Worm (Caenorhabditis elegans) whole organism, early embryonic: ENCODE data around the gene clc-22.

Experiments used
- B0310.2 ChIP-seq: sonication (generic microtip); optimal IDR thresholded peaks from 2 replicates; lab custom pipeline; 2016; ENCODE audit warnings: mild to moderate bottlenecking, missing genetic modification characterization, missing compliant biosample characterization
- F13C5.2 ChIP-seq: sonication (generic microtip); optimal IDR thresholded peaks from 2 replicates; lab custom pipeline; 2017; ENCODE audit warnings: mild to moderate bottlenecking, missing genetic modification characterization, inconsistent platforms, missing compliant biosample characterization
- aly-1 ChIP-seq: sonication (generic microtip); optimal IDR thresholded peaks from 2 replicates; lab custom pipeline; 2016; ENCODE audit warnings: missing genetic modification characterization, missing compliant biosample characterization
- ama-1 ChIP-seq: fragments of 150-350 bp; optimal IDR thresholded peaks from 2 replicates; lab custom pipeline; 2014
- ceh-13 ChIP-seq: fragments of 200-800 bp; sonication (Bioruptor generic); optimal IDR thresholded peaks from 2 replicates; lab custom pipeline; 2018; ENCODE audit warnings: mild to moderate bottlenecking, missing genetic modification characterization, missing compliant biosample characterization
- ceh-36 ChIP-seq: sonication (generic microtip); optimal IDR thresholded peaks from 2 replicates; lab custom pipeline; 2016; ENCODE audit warnings: missing genetic modification characterization, inconsistent platforms, missing compliant biosample characterization
- ets-7 ChIP-seq: sonication (generic microtip); optimal IDR thresholded peaks from 2 replicates; lab custom pipeline; 2016; ENCODE audit warnings: missing genotype, missing genetic modification characterization, missing compliant biosample characterization
- flt-1 ChIP-seq: fragments of 200-800 bp; sonication (Bioruptor generic); IDR thresholded peaks from 2 replicates; pipeline ENCODE4 v1.3.6; 2022; ENCODE audit warnings: missing genetic modification characterization, missing compliant biosample characterization
- hmbx-1 ChIP-seq: sonication (generic microtip); optimal IDR thresholded peaks from 2 replicates; lab custom pipeline; 2016; ENCODE audit warnings: mild to moderate bottlenecking, missing genetic modification characterization, missing compliant biosample characterization
- hmg-4 ChIP-seq: fragments of 200-800 bp; sonication (Bioruptor generic); optimal IDR thresholded peaks from 2 replicates; lab custom pipeline; 2018; ENCODE audit warnings: mild to moderate bottlenecking, missing genetic modification characterization, missing compliant biosample characterization
- hnd-1 ChIP-seq: sonication (generic microtip); optimal IDR thresholded peaks from 2 replicates; lab custom pipeline; 2016; ENCODE audit warnings: missing genetic modification characterization, missing compliant biosample characterization
- pes-1 ChIP-seq: fragments of 200-800 bp; sonication (Bioruptor generic); IDR thresholded peaks from 2 replicates; pipeline ENCODE4 v1.3.6; 2022; ENCODE audit warnings: missing genetic modification reagents, missing genetic modification characterization, missing compliant biosample characterization
- scrt-1 ChIP-seq: fragments of 200-800 bp; sonication (Bioruptor generic); IDR thresholded peaks from 2 replicates; pipeline ENCODE4 v1.3.6; 2022; ENCODE audit warnings: missing genetic modification characterization, missing compliant biosample characterization
- sea-1 ChIP-seq: fragments of 200-800 bp; sonication (Bioruptor generic); conservative IDR thresholded peaks from 2 replicates; pipeline ENCODE4 v1.3.6; 2022; ENCODE audit warnings: missing genetic modification characterization, missing compliant biosample characterization
- tbx-11 ChIP-seq: fragments of 200-800 bp; sonication (Bioruptor generic); IDR thresholded peaks from 2 replicates; pipeline ENCODE4 v1.3.6; 2022; ENCODE audit warnings: missing genetic modification characterization, missing compliant biosample characterization
- tbx-37 ChIP-seq: fragments of 200-800 bp; sonication (Bioruptor generic); conservative IDR thresholded peaks from 2 replicates; pipeline ENCODE4 v1.3.6; 2022; ENCODE audit warnings: missing genetic modification reagents, missing genetic modification characterization, missing compliant biosample characterization
- tra-4 ChIP-seq: sonication (generic microtip); optimal IDR thresholded peaks from 2 replicates; lab custom pipeline; 2017; ENCODE audit warnings: missing genetic modification characterization, missing compliant biosample characterization

Gene clc-22

ce11 chrII:3996005-3996404, at the start of gene clc-22:
Gene clc-22, minus strand, starts transcription at chrII:3996075.
- TF ChIP-seq ets-7 (tag; lab: Kevin White, UChicago) (no peak), ceh-13 (no peak), sea-1 (GFP tag; lab: Robert Waterston, UW) (no peak), F13C5.2 (tag; lab: Kevin White, UChicago) (no peak), pes-1 (GFP tag; lab: Robert Waterston, UW) (no peak), tra-4 (tag; lab: Kevin White, UChicago) (no peak), flt-1 (GFP tag; lab: Robert Waterston, UW) (no peak), B0310.2 (tag; lab: Kevin White, UChicago) (no peak), hnd-1 (tag; lab: Kevin White, UChicago) (no peak), tbx-11 (GFP tag; lab: Robert Waterston, UW) (no peak), hmg-4 (GFP tag; lab: Kevin White, UChicago) (no peak), hmbx-1 (no peak), scrt-1 (no peak), tbx-37 (GFP tag; lab: Robert Waterston, UW) (no peak), aly-1 (tag; lab: Kevin White, UChicago) (no peak), ama-1 (lab: Kevin White, UChicago) (no peak)

ce11 chrII:4045396-4045795, 49.5 kb upstream of the clc-22 start, which contains the start of gene K07D4.2:
Gene K07D4.2, minus strand, starts transcription at chrII:4045496.
- TF ChIP-seq hmg-4 (GFP tag; lab: Kevin White, UChicago) (no peak), hmbx-1 (no peak), sea-1 (GFP tag; lab: Robert Waterston, UW) (no peak), F13C5.2 (tag; lab: Kevin White, UChicago) (no peak)

ce11 chrII:4044349-4044748, 48.5 kb upstream of the clc-22 start, which contains the start of gene rpn-11:
Gene rpn-11, minus strand, starts transcription at chrII:4044546.
- TF ChIP-seq hmg-4 (GFP tag; lab: Kevin White, UChicago) (no peak), F13C5.2 (tag; lab: Kevin White, UChicago) (peak; percentile 30)

- no peak for TF ChIP-seq scrt-1
- no peak for TF ChIP-seq tra-4 (tag; lab: Kevin White, UChicago)
- no peak for TF ChIP-seq ets-7 (tag; lab: Kevin White, UChicago)
- TF ChIP-seq flt-1 (GFP tag; lab: Robert Waterston, UW): no peak
- TF ChIP-seq F13C5.2 (tag; lab: Kevin White, UChicago): no peak
- TF ChIP-seq aly-1 (tag; lab: Kevin White, UChicago): no peak
- no peak for TF ChIP-seq ceh-13
- no peak for TF ChIP-seq tbx-11 (GFP tag; lab: Robert Waterston, UW)
- no peak for TF ChIP-seq hmbx-1
- TF ChIP-seq hnd-1 (tag; lab: Kevin White, UChicago): no peak
- TF ChIP-seq ama-1 (lab: Kevin White, UChicago): no peak
- no peak for TF ChIP-seq B0310.2 (tag; lab: Kevin White, UChicago)
- TF ChIP-seq ceh-36 (tag; lab: Kevin White, UChicago): no peak
- TF ChIP-seq tbx-37 (GFP tag; lab: Robert Waterston, UW): no peak
These were observed 46.8 kb upstream of the clc-22 start for ce11 chrII:4042696-4043095.

- TF ChIP-seq B0310.2 (tag; lab: Kevin White, UChicago): no peak
- no peak for TF ChIP-seq ceh-36 (tag; lab: Kevin White, UChicago)
- no peak for TF ChIP-seq hmbx-1
- TF ChIP-seq tra-4 (tag; lab: Kevin White, UChicago): no peak
These were observed 44.2 kb upstream of the clc-22 start for ce11 chrII:4040066-4040465.

- TF ChIP-seq F13C5.2 (tag; lab: Kevin White, UChicago): no peak
- TF ChIP-seq B0310.2 (tag; lab: Kevin White, UChicago): no peak
- no peak for TF ChIP-seq hmbx-1
- TF ChIP-seq hnd-1 (tag; lab: Kevin White, UChicago): no peak
- no peak for TF ChIP-seq ets-7 (tag; lab: Kevin White, UChicago)
- no peak for TF ChIP-seq aly-1 (tag; lab: Kevin White, UChicago)
- no peak for TF ChIP-seq ceh-36 (tag; lab: Kevin White, UChicago)
- TF ChIP-seq sea-1 (GFP tag; lab: Robert Waterston, UW): no peak
- TF ChIP-seq tbx-37 (GFP tag; lab: Robert Waterston, UW): no peak
- TF ChIP-seq ceh-13: no peak
- TF ChIP-seq tbx-11 (GFP tag; lab: Robert Waterston, UW): no peak
- TF ChIP-seq flt-1 (GFP tag; lab: Robert Waterston, UW): no peak
- no peak for TF ChIP-seq tra-4 (tag; lab: Kevin White, UChicago)
- TF ChIP-seq pes-1 (GFP tag; lab: Robert Waterston, UW): no peak
- no peak for TF ChIP-seq scrt-1
- no peak for TF ChIP-seq ama-1 (lab: Kevin White, UChicago)
- no peak for TF ChIP-seq hmg-4 (GFP tag; lab: Kevin White, UChicago)
These were observed 42.7 kb upstream of the clc-22 start, which contains the start of gene pqn-48 for ce11 chrII:4038541-4038940. Gene pqn-48, plus strand, starts transcription at chrII:4038884.

ce11 chrII:4032293-4032692, 36.4 kb upstream of the clc-22 start, which contains the start of gene K07D4.4:
Gene K07D4.4, minus strand, starts transcription at chrII:4032393.
- TF ChIP-seq tra-4 (tag; lab: Kevin White, UChicago) (no peak), ama-1 (lab: Kevin White, UChicago) (no peak), hnd-1 (tag; lab: Kevin White, UChicago) (no peak), pes-1 (GFP tag; lab: Robert Waterston, UW) (no peak), hmbx-1 (no peak), scrt-1 (no peak), aly-1 (tag; lab: Kevin White, UChicago) (no peak), hmg-4 (GFP tag; lab: Kevin White, UChicago) (no peak), F13C5.2 (tag; lab: Kevin White, UChicago) (no peak), flt-1 (GFP tag; lab: Robert Waterston, UW) (no peak), ceh-36 (tag; lab: Kevin White, UChicago) (no peak), ets-7 (tag; lab: Kevin White, UChicago) (no peak), ceh-13 (no peak), tbx-37 (GFP tag; lab: Robert Waterston, UW) (no peak), B0310.2 (tag; lab: Kevin White, UChicago) (no peak)
